Fruit fly (Drosophila melanogaster): Measurements from ENCODE around the gene Delta.

DNA sequence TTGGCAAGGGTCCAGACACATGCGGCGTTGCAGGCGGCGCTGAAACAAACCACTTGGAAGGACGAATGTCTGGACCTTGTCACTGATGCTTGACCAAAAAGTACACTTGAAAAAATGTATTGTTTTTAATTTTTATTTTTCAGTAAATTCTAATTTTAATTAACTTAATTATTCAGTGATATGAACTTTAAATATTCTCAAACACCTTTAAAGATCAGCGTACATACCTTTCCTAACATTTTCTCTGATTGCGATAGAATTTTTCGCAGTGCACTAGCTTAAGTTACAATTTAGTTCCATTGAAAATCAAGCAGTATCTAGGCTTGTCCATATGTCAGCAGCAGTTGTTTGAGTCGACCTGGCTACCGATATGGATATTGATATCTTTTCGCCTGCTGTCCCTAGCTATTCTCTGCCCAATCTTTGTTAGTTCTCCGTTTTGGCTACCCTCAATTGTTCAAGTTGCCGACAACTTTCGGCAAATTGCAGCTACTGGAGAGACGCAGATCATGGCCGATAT lies 13.2 kb upstream of the Delta start:
- TF ChIP-seq Clk (GFP tag; optimal IDR thresholded peaks at IDR 0.05) (no peak), CG33017 (tag; optimal IDR thresholded peaks at IDR 0.05) (no peak)

Measured in whole organism, adult.